Fruit fly (Drosophila melanogaster): ENCODE measurements around the gene RpL7-like.

RpL7-like gene

dm6 chr2L:12033890-12034289 lies 22.2 kb upstream of the RpL7-like start, which contains the start of gene CG18788:
Gene CG18788 (plus strand): TSS chr2L:12034190.
- TF ChIP-seq CG14860 (GFP tag; IDR thresholded peaks at IDR 0.05; ENCODE audit: partially characterized antibody), result no peak
- no peak for TF ChIP-seq NK7.1 (GFP tag; optimal IDR thresholded peaks at IDR 0.05)
- no peak for TF ChIP-seq CG12236 (GFP tag; optimal IDR thresholded peaks at IDR 0.05)
- no peak for TF ChIP-seq Drgx (GFP tag; IDR thresholded peaks at IDR 0.05)
- TF ChIP-seq CG14014 (GFP tag; IDR thresholded peaks at IDR 0.05), result no peak
- no peak for TF ChIP-seq CG2712 (tag; optimal IDR thresholded peaks at IDR 0.05)
- TF ChIP-seq Pdp1 (GFP tag; optimal IDR thresholded peaks at IDR 0.05), result no peak
- TF ChIP-seq Bdp1 (GFP tag; optimal IDR thresholded peaks at IDR 0.05), result no peak
- no peak for TF ChIP-seq CG5180 (GFP tag; optimal IDR thresholded peaks at IDR 0.05)
- TF ChIP-seq Usf (GFP tag; optimal IDR thresholded peaks at IDR 0.05), result no peak
- no peak for TF ChIP-seq Deaf1 (tag; optimal IDR thresholded peaks at IDR 0.05)
- no peak for TF ChIP-seq crc (GFP tag; optimal IDR thresholded peaks at IDR 0.05)
- no peak for TF ChIP-seq Max (GFP tag; optimal IDR thresholded peaks at IDR 0.05)
- no peak for TF ChIP-seq pzg (GFP tag; optimal IDR thresholded peaks at IDR 0.05)
- no peak for TF ChIP-seq CG14441 (GFP tag; IDR thresholded peaks at IDR 0.05)

dm6 chr2L:12038177-12038581 lies 17.9 kb upstream of the RpL7-like start, which contains the start of gene Tom70:
Gene Tom70 (minus strand): TSS chr2L:12038511.
- TF ChIP-seq seq (GFP tag; IDR thresholded peaks at IDR 0.05), result no peak
- TF ChIP-seq Doc3 (GFP tag; IDR thresholded peaks at IDR 0.05; ENCODE audit: partially characterized antibody), result peak; percentile 44; the same call in 1 of the 3 replicates
- peak; percentile 96 for TF ChIP-seq CG17385 (GFP tag; optimal IDR thresholded peaks at IDR 0.05)
- TF ChIP-seq CG2116 (GFP tag; optimal IDR thresholded peaks at IDR 0.05), result peak; percentile 43
- peak; percentile 17 for TF ChIP-seq Ets97D (GFP tag; optimal IDR thresholded peaks at IDR 0.05)
- peak; percentile 87 for TF ChIP-seq onecut (GFP tag; IDR thresholded peaks at IDR 0.05)
- peak; percentile 88 for TF ChIP-seq sug (tag; optimal IDR thresholded peaks at IDR 0.05)
- peak; percentile 68 for TF ChIP-seq bbx (GFP tag; IDR thresholded peaks at IDR 0.05; ENCODE audit: partially characterized antibody)
- TF ChIP-seq Sry-δ (GFP tag; optimal IDR thresholded peaks at IDR 0.05), result peak; percentile 58
- TF ChIP-seq phol (tag; optimal IDR thresholded peaks at IDR 0.05), result peak; percentile 3
- no peak for TF ChIP-seq D19A (tag; optimal IDR thresholded peaks at IDR 0.05)
- no peak for TF ChIP-seq CG31388 (GFP tag; optimal IDR thresholded peaks at IDR 0.05)
- TF ChIP-seq CG3281 (GFP tag; optimal IDR thresholded peaks at IDR 0.05), result no peak
- peak; percentile 62 for TF ChIP-seq stwl (tag; optimal IDR thresholded peaks at IDR 0.05)
- TF ChIP-seq Dll (GFP tag; IDR thresholded peaks at IDR 0.05; ENCODE audit: partially characterized antibody), result peak; percentile 63; the same call in 3 of the 4 replicates
- peak; percentile 3 for TF ChIP-seq gfzf (GFP tag; optimal IDR thresholded peaks at IDR 0.05)
- TF ChIP-seq CG12155 (GFP tag; optimal IDR thresholded peaks at IDR 0.05), result no peak
- TF ChIP-seq CG16813 (GFP tag; IDR thresholded peaks at IDR 0.05; ENCODE audit: partially characterized antibody), result peak; percentile 51
- TF ChIP-seq Pdp1 (GFP tag; optimal IDR thresholded peaks at IDR 0.05), result peak in 1 of 2 experiments; percentile 94
- TF ChIP-seq Sry-β (GFP tag; optimal IDR thresholded peaks at IDR 0.05), result peak; percentile 52
- TF ChIP-seq NfI (GFP tag; optimal IDR thresholded peaks at IDR 0.05), result no peak
- no peak for TF ChIP-seq CG1602 (GFP tag; optimal IDR thresholded peaks at IDR 0.05)
- TF ChIP-seq amos (GFP tag; IDR thresholded peaks at IDR 0.05; ENCODE audit: partially characterized antibody), result peak; percentile 54; the same call in 1 of the 2 replicates
- peak; percentile 5 for TF ChIP-seq CG30020 (tag; optimal IDR thresholded peaks at IDR 0.05)
- TF ChIP-seq dm (GFP tag; optimal IDR thresholded peaks at IDR 0.05), result peak; percentile 56
- 0 out of 2 replicates have a peak, but pooled peaks have one; percentile 10 for TF ChIP-seq crol (GFP tag; IDR thresholded peaks at IDR 0.05)
- peak; percentile 67 for TF ChIP-seq CG34224 (GFP tag; IDR thresholded peaks at IDR 0.05; ENCODE audit: partially characterized antibody)
- TF ChIP-seq chif (GFP tag; optimal IDR thresholded peaks at IDR 0.05), result no peak
- peak; percentile 38 for TF ChIP-seq trem (tag; optimal IDR thresholded peaks at IDR 0.05)
- no peak for TF ChIP-seq CG3726 (GFP tag; IDR thresholded peaks at IDR 0.05)
- peak; percentile 19 for TF ChIP-seq HmgZ (tag; optimal IDR thresholded peaks at IDR 0.05)
- TF ChIP-seq HLH4C (GFP tag; IDR thresholded peaks at IDR 0.05; ENCODE audit: partially characterized antibody), result peak; percentile 54; the same call in 1 of the 3 replicates
- TF ChIP-seq CG12659 (GFP tag; optimal IDR thresholded peaks at IDR 0.05), result peak; percentile 32
- TF ChIP-seq Max (GFP tag; optimal IDR thresholded peaks at IDR 0.05), result peak; percentile 8
- TF ChIP-seq E2f2 (GFP tag; IDR thresholded peaks at IDR 0.05), result peak; percentile 53
- no peak for TF ChIP-seq Camta (GFP tag; optimal IDR thresholded peaks at IDR 0.05)

All from whole organism, embryonic.